Worm (Caenorhabditis elegans): ENCODE data around the gene rbd-1.

rbd-1 gene

DNA sequence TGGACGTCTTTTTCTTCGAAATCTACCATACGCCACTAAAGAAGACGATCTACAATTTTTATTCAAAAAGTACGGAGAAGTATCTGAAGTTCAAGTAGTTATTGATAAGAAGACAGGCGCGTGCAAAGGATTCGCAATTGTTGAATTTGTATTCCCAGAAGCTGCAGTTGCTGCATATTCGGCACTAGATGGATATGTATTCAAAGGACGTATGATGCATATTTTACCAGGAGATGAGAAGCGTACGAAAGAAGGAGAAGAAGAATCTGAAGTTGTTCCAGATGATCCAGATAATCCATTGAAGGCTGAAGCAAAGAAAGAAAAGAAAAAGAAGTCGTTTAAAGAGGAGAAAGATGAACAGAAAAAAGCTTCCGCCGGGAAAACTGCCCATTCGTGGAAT is 1.1 kb downstream of the rbd-1 start:
- TF ChIP-seq T22C8.4 (GFP tag; IDR thresholded peaks at IDR 0.05) (no peak), ztf-29 (GFP tag; IDR thresholded peaks at IDR 0.05) (no peak), cog-1 (tag; optimal IDR thresholded peaks at IDR 0.05) (no peak), tab-1 (GFP tag; IDR thresholded peaks at IDR 0.05) (no peak), ref-1 (GFP tag; conservative IDR thresholded peaks at IDR 0.05) (no peak), klf-2 (GFP tag; conservative IDR thresholded peaks at IDR 0.05) (no peak), flt-1 (GFP tag; IDR thresholded peaks at IDR 0.05) (no peak)

ce11 chrIV:12728162-12728561 is 3.4 kb downstream of the rbd-1 start:
- no peak for TF ChIP-seq med-1 (GFP tag; optimal IDR thresholded peaks at IDR 0.05; ENCODE audit: insufficient read depth)
- TF ChIP-seq cog-1 (tag; optimal IDR thresholded peaks at IDR 0.05) = no peak
- no peak for TF ChIP-seq klf-2 (GFP tag; conservative IDR thresholded peaks at IDR 0.05)
- TF ChIP-seq tab-1 (GFP tag; IDR thresholded peaks at IDR 0.05) = no peak
- no peak for TF ChIP-seq ztf-29 (GFP tag; IDR thresholded peaks at IDR 0.05)
- no peak for TF ChIP-seq T22C8.4 (GFP tag; IDR thresholded peaks at IDR 0.05)
- TF ChIP-seq flt-1 (GFP tag; IDR thresholded peaks at IDR 0.05) = no peak
- TF ChIP-seq ref-1 (GFP tag; conservative IDR thresholded peaks at IDR 0.05) = no peak
- no peak for TF ChIP-seq ztf-23 (GFP tag; IDR thresholded peaks at IDR 0.05)

ce11 chrIV:12730624-12731023 is 5.8 kb downstream of the rbd-1 start:
- TF ChIP-seq tab-1 (GFP tag; IDR thresholded peaks at IDR 0.05) (0 out of 2 replicates have a peak, but pooled peaks have one; percentile 44), ztf-23 (GFP tag; IDR thresholded peaks at IDR 0.05) (peak; percentile 46; the same call in 1 of the 2 replicates)

DNA sequence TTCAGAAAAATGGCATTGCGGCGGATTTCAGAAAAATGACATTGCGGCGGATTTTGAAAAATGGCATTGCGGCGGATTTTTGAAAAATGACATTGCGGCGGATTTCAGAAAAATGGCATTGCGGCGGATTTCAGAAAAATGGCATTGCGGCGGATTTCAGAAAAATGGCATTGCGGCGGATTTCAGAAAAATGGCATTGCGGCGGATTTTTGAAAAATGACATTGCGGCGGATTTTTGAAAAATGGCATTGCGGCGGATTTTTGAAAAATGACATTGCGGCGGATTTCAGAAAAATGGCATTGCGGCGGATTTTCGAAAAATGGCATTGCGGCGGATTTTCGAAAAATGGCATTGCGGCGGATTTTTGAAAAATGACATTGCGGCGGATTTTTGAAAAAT is 6.7 kb downstream of the rbd-1 start:
- TF ChIP-seq ref-1 (GFP tag; conservative IDR thresholded peaks at IDR 0.05) (peak; percentile 18; the same call in 1 of the 2 replicates), T22C8.4 (GFP tag; IDR thresholded peaks at IDR 0.05) (0 out of 2 replicates have a peak, but pooled peaks have one; percentile 25), ztf-29 (GFP tag; IDR thresholded peaks at IDR 0.05) (0 out of 2 replicates have a peak, but pooled peaks have one; percentile 11)

- TF ChIP-seq flt-1 (GFP tag; IDR thresholded peaks at IDR 0.05) (no peak), tab-1 (GFP tag; IDR thresholded peaks at IDR 0.05) (no peak), klf-2 (GFP tag; conservative IDR thresholded peaks at IDR 0.05) (no peak), ref-1 (GFP tag; conservative IDR thresholded peaks at IDR 0.05) (no peak), ztf-23 (GFP tag; IDR thresholded peaks at IDR 0.05) (no peak), med-1 (GFP tag; optimal IDR thresholded peaks at IDR 0.05; ENCODE audit: insufficient read depth) (no peak), ztf-29 (GFP tag; IDR thresholded peaks at IDR 0.05) (no peak), T22C8.4 (GFP tag; IDR thresholded peaks at IDR 0.05) (no peak), cog-1 (tag; optimal IDR thresholded peaks at IDR 0.05) (no peak)
Measured at ce11 chrIV:12741438-12741837, 16.7 kb downstream of the rbd-1 start, which contains the start of gene T23F6.5. Gene T23F6.5 (minus strand): TSS chrIV:12741538.

- TF ChIP-seq cog-1 (tag; optimal IDR thresholded peaks at IDR 0.05) (no peak), T22C8.4 (GFP tag; IDR thresholded peaks at IDR 0.05) (no peak), med-1 (GFP tag; optimal IDR thresholded peaks at IDR 0.05; ENCODE audit: insufficient read depth) (no peak), tab-1 (GFP tag; IDR thresholded peaks at IDR 0.05) (no peak), ztf-23 (GFP tag; IDR thresholded peaks at IDR 0.05) (no peak), flt-1 (GFP tag; IDR thresholded peaks at IDR 0.05) (no peak), ref-1 (GFP tag; conservative IDR thresholded peaks at IDR 0.05) (no peak), klf-2 (GFP tag; conservative IDR thresholded peaks at IDR 0.05) (no peak), ztf-29 (GFP tag; IDR thresholded peaks at IDR 0.05) (no peak)
Measured at ce11 chrIV:12743680-12744079, 18.9 kb downstream of the rbd-1 start.

- TF ChIP-seq cog-1 (tag; optimal IDR thresholded peaks at IDR 0.05) = no peak
- TF ChIP-seq ztf-23 (GFP tag; IDR thresholded peaks at IDR 0.05) = no peak
- TF ChIP-seq ref-1 (GFP tag; conservative IDR thresholded peaks at IDR 0.05) = no peak
- TF ChIP-seq tab-1 (GFP tag; IDR thresholded peaks at IDR 0.05) = no peak
- no peak for TF ChIP-seq ztf-29 (GFP tag; IDR thresholded peaks at IDR 0.05)
- no peak for TF ChIP-seq med-1 (GFP tag; optimal IDR thresholded peaks at IDR 0.05; ENCODE audit: insufficient read depth)
- no peak for TF ChIP-seq klf-2 (GFP tag; conservative IDR thresholded peaks at IDR 0.05)
- no peak for TF ChIP-seq flt-1 (GFP tag; IDR thresholded peaks at IDR 0.05)
Measured at ce11 chrIV:12744713-12745112, 19.9 kb downstream of the rbd-1 start, which contains the start of gene C36H8.1. Gene C36H8.1 (minus strand): TSS chrIV:12744813.

ce11 chrIV:12746284-12746683 is 21.5 kb downstream of the rbd-1 start, which contains the start of gene inx-6:
Gene inx-6 (plus strand): TSS chrIV:12746584.
- no peak for TF ChIP-seq ref-1 (GFP tag; conservative IDR thresholded peaks at IDR 0.05)
- TF ChIP-seq klf-2 (GFP tag; conservative IDR thresholded peaks at IDR 0.05) = no peak
- TF ChIP-seq T22C8.4 (GFP tag; IDR thresholded peaks at IDR 0.05) = no peak
- no peak for TF ChIP-seq med-1 (GFP tag; optimal IDR thresholded peaks at IDR 0.05; ENCODE audit: insufficient read depth)
- TF ChIP-seq ztf-29 (GFP tag; IDR thresholded peaks at IDR 0.05) = no peak
- TF ChIP-seq cog-1 (tag; optimal IDR thresholded peaks at IDR 0.05) = no peak
- TF ChIP-seq ztf-23 (GFP tag; IDR thresholded peaks at IDR 0.05) = no peak
- TF ChIP-seq flt-1 (GFP tag; IDR thresholded peaks at IDR 0.05) = no peak
- TF ChIP-seq tab-1 (GFP tag; IDR thresholded peaks at IDR 0.05) = no peak

- no peak for TF ChIP-seq tab-1 (GFP tag; IDR thresholded peaks at IDR 0.05)
- TF ChIP-seq ztf-23 (GFP tag; IDR thresholded peaks at IDR 0.05) = no peak
- no peak for TF ChIP-seq ref-1 (GFP tag; conservative IDR thresholded peaks at IDR 0.05)
- no peak for TF ChIP-seq T22C8.4 (GFP tag; IDR thresholded peaks at IDR 0.05)
- no peak for TF ChIP-seq med-1 (GFP tag; optimal IDR thresholded peaks at IDR 0.05; ENCODE audit: insufficient read depth)
- no peak for TF ChIP-seq ztf-29 (GFP tag; IDR thresholded peaks at IDR 0.05)
- no peak for TF ChIP-seq klf-2 (GFP tag; conservative IDR thresholded peaks at IDR 0.05)
- TF ChIP-seq cog-1 (tag; optimal IDR thresholded peaks at IDR 0.05) = no peak
- TF ChIP-seq flt-1 (GFP tag; IDR thresholded peaks at IDR 0.05) = no peak
Measured at ce11 chrIV:12748760-12749159, 24.0 kb downstream of the rbd-1 start.

DNA sequence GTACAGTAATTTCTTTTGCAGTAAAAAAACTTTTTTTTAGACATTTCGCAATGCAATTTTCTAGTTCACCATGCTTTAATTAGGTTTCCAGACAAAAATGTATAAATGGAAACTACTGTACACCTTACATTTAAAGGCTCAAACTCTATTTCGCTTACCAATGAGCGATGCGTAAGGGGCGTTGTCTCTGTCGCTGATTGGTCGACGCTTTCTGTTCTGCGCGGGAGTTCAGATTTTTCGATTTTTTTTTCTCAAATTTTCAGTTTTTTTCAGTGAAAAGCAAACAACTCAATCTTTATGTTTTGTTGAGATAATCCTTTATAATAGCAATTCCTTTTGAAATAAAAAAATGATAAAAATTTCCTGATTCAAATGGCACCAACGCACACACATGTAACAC is 29.4 kb downstream of the rbd-1 start:
- no peak for TF ChIP-seq flt-1 (GFP tag; IDR thresholded peaks at IDR 0.05)
- TF ChIP-seq T22C8.4 (GFP tag; IDR thresholded peaks at IDR 0.05) = no peak
- no peak for TF ChIP-seq klf-2 (GFP tag; conservative IDR thresholded peaks at IDR 0.05)
- no peak for TF ChIP-seq med-1 (GFP tag; optimal IDR thresholded peaks at IDR 0.05; ENCODE audit: insufficient read depth)
- no peak for TF ChIP-seq tab-1 (GFP tag; IDR thresholded peaks at IDR 0.05)
- no peak for TF ChIP-seq ref-1 (GFP tag; conservative IDR thresholded peaks at IDR 0.05)
- TF ChIP-seq cog-1 (tag; optimal IDR thresholded peaks at IDR 0.05) = no peak

All from whole organism, midembryonic.